Worm (Caenorhabditis elegans): ENCODE measurements around the gene mdt-4.

The mdt-4 gene

DNA sequence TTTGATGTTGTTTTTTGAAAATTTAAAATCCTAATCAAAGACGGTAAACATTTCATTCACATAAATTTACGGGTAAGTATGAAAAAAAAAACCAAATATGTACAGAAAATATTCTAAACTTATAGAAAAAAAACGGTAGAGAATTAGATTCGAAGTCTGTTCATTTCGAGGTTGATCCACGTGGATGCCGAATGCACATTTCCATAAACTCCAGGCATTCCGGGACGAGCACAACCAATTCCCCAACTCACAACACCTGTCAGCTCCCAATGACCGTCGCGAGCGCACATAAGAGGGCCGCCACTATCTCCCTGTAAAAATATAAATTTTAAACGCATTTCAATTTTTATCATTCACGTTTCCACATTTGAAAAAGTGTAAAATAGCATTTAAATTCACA lies 4.4 kb upstream of the mdt-4 start (continued):
- TF ChIP-seq hrde-1 (tag; optimal IDR thresholded peaks at IDR 0.05; ENCODE audit: borderline replicate concordance) (peak; percentile 13), ceh-27 (GFP tag; optimal IDR thresholded peaks at IDR 0.05) (no peak), C17E4.6 (GFP tag; IDR thresholded peaks at IDR 0.05) (peak; percentile 52; the same call in 1 of the 2 replicates), ZK185.1 (tag; optimal IDR thresholded peaks at IDR 0.05; ENCODE audit: poor library complexity, severe bottlenecking) (no peak)

DNA sequence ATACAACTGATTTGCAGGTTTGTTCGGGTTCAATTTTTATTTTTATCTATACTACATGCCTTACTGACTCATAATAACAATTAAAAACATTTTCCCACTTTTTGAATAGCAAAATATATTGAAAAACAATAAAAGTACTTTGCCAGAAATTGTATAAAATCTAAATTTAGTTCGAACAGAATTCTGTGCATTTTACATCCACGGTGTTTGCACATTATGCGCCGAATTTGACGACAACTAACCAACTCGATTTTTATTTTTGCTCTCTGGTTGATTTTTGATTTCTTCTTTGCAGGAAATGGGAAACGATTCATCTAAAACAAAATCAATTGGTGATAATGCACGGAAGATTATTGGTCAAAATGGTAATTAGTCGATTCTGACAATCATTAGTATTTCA lies 3.0 kb upstream of the mdt-4 start:
- TF ChIP-seq ets-4 (GFP tag; optimal IDR thresholded peaks at IDR 0.05) = no peak
- peak; percentile 23 for TF ChIP-seq ZK185.1 (tag; optimal IDR thresholded peaks at IDR 0.05; ENCODE audit: poor library complexity, severe bottlenecking)

DNA sequence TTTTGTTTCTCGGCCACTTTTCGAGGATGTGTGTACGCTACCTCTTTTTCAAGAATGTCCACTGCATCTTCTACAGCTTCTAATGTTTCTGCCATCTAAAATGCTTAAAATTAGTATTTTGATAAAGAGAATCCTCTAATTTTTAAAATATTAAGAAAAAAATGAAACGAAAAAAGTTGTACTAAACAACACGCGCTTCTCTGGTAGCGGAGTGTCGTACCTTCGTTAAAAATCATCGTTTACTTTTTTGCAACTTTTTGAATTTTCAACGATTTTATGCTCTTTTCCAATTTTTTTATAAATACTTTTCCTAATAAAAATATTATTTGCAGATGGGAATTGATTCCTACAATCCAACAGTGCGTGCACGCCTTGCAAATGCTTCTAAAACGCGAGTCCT lies 1.9 kb upstream of the mdt-4 start, which contains the start of the genes gldi-11 and ZK546.2:
Gene gldi-11 (minus strand): TSS at position 95 of the 400 bp plus-strand sequence.
Gene ZK546.2 (plus strand): TSS at position 333 of the 400 bp plus-strand sequence.
- TF ChIP-seq F49E8.2 (tag; optimal IDR thresholded peaks at IDR 0.05; ENCODE audit: insufficient read depth) (no peak), D2030.7 (GFP tag; IDR thresholded peaks at IDR 0.05) (no peak), attf-3 (GFP tag; conservative IDR thresholded peaks at IDR 0.05) (peak; percentile 82), F57C9.4 (tag; optimal IDR thresholded peaks at IDR 0.05) (no peak), dpff-1 (tag; optimal IDR thresholded peaks at IDR 0.05) (no peak), dpl-1 (GFP tag; optimal IDR thresholded peaks at IDR 0.05) (no peak)

DNA sequence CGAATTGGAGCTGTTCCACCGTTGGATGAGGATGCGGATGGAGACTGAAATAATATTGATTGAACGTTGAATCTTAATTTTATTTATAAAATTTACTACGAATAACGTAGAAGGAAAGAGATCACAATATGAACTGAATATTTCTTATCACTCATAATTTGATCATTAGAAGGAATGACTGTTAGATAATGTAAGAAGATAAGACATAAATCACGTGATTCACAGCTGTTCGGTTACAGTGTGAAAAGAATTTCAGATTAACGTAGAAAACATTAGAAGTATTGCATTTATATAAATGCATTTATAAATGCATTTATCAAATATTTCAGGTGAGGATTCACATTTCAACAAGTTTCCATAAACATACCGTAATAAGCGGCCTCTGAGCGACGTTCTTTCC lies 920 bp downstream of the mdt-4 start:
- TF ChIP-seq dpl-1 (GFP tag; optimal IDR thresholded peaks at IDR 0.05) = no peak
- TF ChIP-seq nhr-80 (tag; optimal IDR thresholded peaks at IDR 0.05) = peak; percentile 21

DNA sequence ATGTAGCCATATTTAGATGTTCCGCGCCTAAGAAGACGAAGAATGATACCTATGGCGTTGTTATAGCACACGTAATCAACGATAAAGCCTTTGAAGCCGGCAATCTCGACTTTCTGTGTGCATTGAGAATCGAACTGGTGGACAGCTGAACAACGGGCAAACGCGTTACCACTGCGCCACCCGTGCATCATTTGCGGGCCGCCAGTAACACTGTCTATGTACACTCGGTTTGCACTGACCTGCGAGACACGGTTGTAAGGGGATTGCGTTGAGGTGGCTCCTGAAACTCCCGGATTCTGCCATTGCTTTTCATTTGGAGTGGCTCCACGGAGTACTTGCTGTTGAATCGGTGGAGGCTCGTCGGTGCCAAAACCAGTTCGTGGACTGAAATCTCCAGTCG lies 1.4 kb downstream of the mdt-4 start:
- no peak for TF ChIP-seq dpff-1 (tag; optimal IDR thresholded peaks at IDR 0.05)
- TF ChIP-seq lsy-27 (tag; optimal IDR thresholded peaks at IDR 0.05; ENCODE audit: borderline replicate concordance, insufficient read depth) = no peak
- no peak for TF ChIP-seq madf-10 (tag; optimal IDR thresholded peaks at IDR 0.05)
- peak; percentile 52 for TF ChIP-seq F10E7.11 (tag; optimal IDR thresholded peaks at IDR 0.05)
- TF ChIP-seq rec-8 (tag; optimal IDR thresholded peaks at IDR 0.05) = peak; percentile 53 to 78
- peak; percentile 46 for TF ChIP-seq unc-130 (GFP tag; optimal IDR thresholded peaks at IDR 0.05)
- TF ChIP-seq F52B5.7 (tag; optimal IDR thresholded peaks at IDR 0.05) = peak; percentile 91
- peak; percentile 92 for TF ChIP-seq lin-26 (GFP tag; IDR thresholded peaks at IDR 0.05)
- TF ChIP-seq unc-62 (GFP tag; optimal IDR thresholded peaks at IDR 0.05) = no peak
- TF ChIP-seq akir-1 (GFP tag; optimal IDR thresholded peaks at IDR 0.05) = no peak
- peak; percentile 64 for TF ChIP-seq die-1 (tag; optimal IDR thresholded peaks at IDR 0.05)
- TF ChIP-seq hlh-12 (tag; optimal IDR thresholded peaks at IDR 0.05) = no peak
- TF ChIP-seq hmg-20 (GFP tag; IDR thresholded peaks at IDR 0.05) = peak; percentile 15; the same call in 1 of the 2 replicates
- TF ChIP-seq ztf-3 (GFP tag; optimal IDR thresholded peaks at IDR 0.05) = no peak
- TF ChIP-seq ccch-3 (GFP tag; optimal IDR thresholded peaks at IDR 0.05) = no peak
- peak; percentile 61 for TF ChIP-seq zim-3 (tag; optimal IDR thresholded peaks at IDR 0.05)
- TF ChIP-seq zfh-2 (GFP tag; conservative IDR thresholded peaks at IDR 0.05) = peak; percentile 83
- peak; percentile 32 for TF ChIP-seq lin-40 (tag; optimal IDR thresholded peaks at IDR 0.05)
- TF ChIP-seq nhr-80 (tag; optimal IDR thresholded peaks at IDR 0.05) = no peak
- TF ChIP-seq ceh-58 (GFP tag; IDR thresholded peaks at IDR 0.05) = 0 out of 2 replicates have a peak, but pooled peaks have one; percentile 56
- 0 out of 2 replicates have a peak, but pooled peaks have one; percentile 43 for TF ChIP-seq ceh-91 (GFP tag; IDR thresholded peaks at IDR 0.05)
- peak in 1 of 2 experiments; percentile 40 for TF ChIP-seq let-607 (tag; optimal IDR thresholded peaks at IDR 0.05)
- peak; percentile 67 for TF ChIP-seq Y95B8A.8 (GFP tag; IDR thresholded peaks at IDR 0.05)
- TF ChIP-seq F57A8.1 (GFP tag; optimal IDR thresholded peaks at IDR 0.05) = no peak
- no peak for TF ChIP-seq ztf-6 (GFP tag; IDR thresholded peaks at IDR 0.05)
- 0 out of 2 replicates have a peak, but pooled peaks have one; percentile 12 for TF ChIP-seq attf-3 (GFP tag; conservative IDR thresholded peaks at IDR 0.05)
- TF ChIP-seq chd-7 (tag; optimal IDR thresholded peaks at IDR 0.05) = peak; percentile 82
- peak; percentile 83 for TF ChIP-seq nhr-90 (tag; optimal IDR thresholded peaks at IDR 0.05)
- no peak for TF ChIP-seq lag-1 (GFP tag; IDR thresholded peaks at IDR 0.05)
- 0 out of 2 replicates have a peak, but pooled peaks have one; percentile 52 for TF ChIP-seq egl-44 (GFP tag; IDR thresholded peaks at IDR 0.05)
- TF ChIP-seq let-526 (GFP tag; IDR thresholded peaks at IDR 0.05) = peak; percentile 74; the same call in 1 of the 2 replicates
